Fruit fly (Drosophila melanogaster) whole organism: ENCODE measurements around the gene fzy.

Experiments
- CG8478 ChIP-seq: fragments of >200 bp; optimal IDR thresholded peaks from 2 replicates; lab custom pipeline; 2018; ENCODE audit warnings: inconsistent platforms
- Dll ChIP-seq: fragments of >200 bp; optimal IDR thresholded peaks from 2 replicates; lab custom pipeline; 2017
- EcR ChIP-seq, 2 experiments: fragments of >200 bp; optimal IDR thresholded peaks; 2 replicates each; lab custom pipeline; 2017; ENCODE audit warnings: missing biosample characterization in 2 of 2, missing genetic modification characterization in 2 of 2, missing genetic modification reagents in 2 of 2
- pan ChIP-seq: fragments of >200 bp; optimal IDR thresholded peaks from 2 replicates; lab custom pipeline; 2017
- psq ChIP-seq: fragments of >200 bp; optimal IDR thresholded peaks from 2 replicates; lab custom pipeline; 2017
- usp ChIP-seq: fragments of >200 bp; optimal IDR thresholded peaks from 2 replicates; lab custom pipeline; 2017; ENCODE audit warnings: missing biosample characterization, missing genetic modification characterization, mixed read lengths

fzy gene

DNA sequence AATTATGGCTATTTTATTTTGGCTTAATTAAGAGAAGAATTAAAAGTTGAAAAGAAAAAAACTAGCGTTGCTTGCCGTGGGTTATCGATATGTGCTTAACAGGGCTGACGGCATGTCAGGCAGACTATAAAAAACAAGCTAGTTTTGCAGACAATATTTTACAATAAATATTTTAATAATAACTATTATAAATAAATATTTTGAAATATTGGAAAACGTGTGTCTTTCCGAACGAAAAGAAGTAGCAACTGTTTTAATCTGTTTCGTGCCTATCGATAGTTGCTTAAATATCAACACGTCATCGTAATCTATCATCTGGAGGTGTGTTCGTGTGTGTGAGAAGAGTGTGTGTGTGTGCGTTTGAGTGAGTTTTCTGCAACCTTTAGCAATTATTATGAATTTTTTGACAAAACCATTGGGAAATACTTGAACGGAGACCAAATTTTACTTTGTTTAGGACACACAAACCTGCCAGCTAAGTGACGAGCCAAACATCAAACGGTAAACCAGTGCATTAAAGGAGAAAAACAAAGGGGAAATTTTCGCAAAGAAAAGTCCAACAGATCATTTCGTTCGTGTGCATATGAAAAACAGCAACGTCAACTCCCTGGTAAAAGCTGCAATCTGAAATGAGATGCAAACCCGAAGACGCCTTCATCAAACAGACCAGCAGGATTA is 3.6 kb upstream of the fzy start, which contains the start of the genes CG5861 and Syx5:
TSS of gene CG5861 (minus strand) at position 273 of the 678 bp plus-strand sequence.
TSS of gene Syx5 (plus strand) at position 321 of the 678 bp plus-strand sequence.
- TF ChIP-seq usp (no peak), psq (no peak), CG8478 (no peak), Dll (lab: Kevin White, UChicago) (no peak), pan (lab: Kevin White, UChicago) (no peak), EcR (GFP tag; optimal IDR thresholded peaks at IDR 0.05; lab: Kevin White, UChicago) (no peak)

DNA sequence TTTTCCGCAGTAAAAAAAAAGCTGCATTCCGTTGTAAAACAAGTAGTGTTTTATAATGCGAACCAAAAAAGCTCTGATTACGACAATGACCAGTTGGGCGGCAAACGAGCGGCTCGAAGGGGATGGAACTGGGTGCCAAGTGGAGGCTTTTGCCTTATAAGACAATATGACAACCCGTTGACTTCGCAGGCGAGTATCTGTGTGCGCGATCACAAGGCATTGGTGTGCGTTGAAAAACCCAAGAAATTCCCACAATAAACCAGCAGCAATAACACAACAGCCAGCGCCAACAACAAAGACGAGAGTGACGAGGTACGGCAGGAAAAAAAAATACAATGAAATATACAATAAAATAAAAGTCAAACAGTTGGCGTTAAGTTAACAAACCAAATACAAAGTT is 4.3 kb downstream of the fzy start:
- TF ChIP-seq EcR (GFP tag; optimal IDR thresholded peaks at IDR 0.05; lab: Kevin White, UChicago) = no peak
- TF ChIP-seq usp = no peak
- no peak for TF ChIP-seq CG8478
- TF ChIP-seq Dll (lab: Kevin White, UChicago) = no peak
- TF ChIP-seq psq = no peak
- TF ChIP-seq pan (lab: Kevin White, UChicago) = no peak

DNA sequence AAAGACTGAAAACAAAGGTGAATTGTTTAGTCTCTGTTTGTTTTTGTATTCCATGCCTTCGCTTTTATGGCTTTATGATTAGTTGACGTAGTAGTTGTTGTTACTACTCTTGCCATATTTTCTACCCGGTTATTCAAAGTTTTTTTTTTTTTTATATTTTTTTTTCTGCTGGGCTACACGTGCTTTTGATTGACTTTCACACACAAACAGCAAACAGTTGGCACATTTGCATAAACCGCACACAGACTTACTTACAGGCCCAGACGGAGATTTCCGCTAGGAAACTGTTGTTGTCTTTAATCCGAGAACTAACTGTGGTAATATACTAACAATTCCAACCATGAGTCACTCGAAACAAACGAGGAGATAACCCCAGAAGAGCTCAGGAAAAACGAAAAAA is 5.1 kb downstream of the fzy start:
- TF ChIP-seq psq = no peak
- TF ChIP-seq pan (lab: Kevin White, UChicago) = no peak
- TF ChIP-seq Dll (lab: Kevin White, UChicago) = no peak
- no peak for TF ChIP-seq CG8478
- TF ChIP-seq usp = no peak
- TF ChIP-seq EcR (GFP tag; optimal IDR thresholded peaks at IDR 0.05; lab: Kevin White, UChicago) = no peak

DNA sequence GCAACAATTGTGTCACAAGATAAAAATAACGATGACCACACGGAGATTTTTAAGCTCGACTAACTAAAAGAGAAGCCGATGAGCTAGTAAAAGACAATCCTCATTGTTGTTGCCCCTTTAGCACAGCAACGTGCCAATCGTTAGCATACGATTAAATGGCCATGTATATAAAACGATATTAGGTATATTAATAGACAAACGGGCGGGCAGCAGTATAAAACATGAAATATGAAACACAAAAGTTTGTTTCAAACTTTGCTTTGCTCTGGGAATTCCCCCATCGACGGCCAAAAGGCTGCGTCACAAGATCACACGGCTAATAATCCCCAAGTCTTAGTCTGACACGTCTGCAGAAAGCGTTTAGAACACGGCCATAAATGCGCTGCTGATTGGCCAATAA is 5.7 kb downstream of the fzy start:
- TF ChIP-seq CG8478 (no peak), EcR (GFP tag; optimal IDR thresholded peaks at IDR 0.05; lab: Kevin White, UChicago) (no peak), pan (lab: Kevin White, UChicago) (no peak)

- TF ChIP-seq psq (no peak), CG8478 (no peak), EcR (GFP tag; optimal IDR thresholded peaks at IDR 0.05; lab: Kevin White, UChicago) (no peak), usp (no peak), Dll (lab: Kevin White, UChicago) (no peak), pan (lab: Kevin White, UChicago) (no peak)
These were observed 6.4 kb downstream of the fzy start for dm6 chr2L:16317131-16317530.

DNA sequence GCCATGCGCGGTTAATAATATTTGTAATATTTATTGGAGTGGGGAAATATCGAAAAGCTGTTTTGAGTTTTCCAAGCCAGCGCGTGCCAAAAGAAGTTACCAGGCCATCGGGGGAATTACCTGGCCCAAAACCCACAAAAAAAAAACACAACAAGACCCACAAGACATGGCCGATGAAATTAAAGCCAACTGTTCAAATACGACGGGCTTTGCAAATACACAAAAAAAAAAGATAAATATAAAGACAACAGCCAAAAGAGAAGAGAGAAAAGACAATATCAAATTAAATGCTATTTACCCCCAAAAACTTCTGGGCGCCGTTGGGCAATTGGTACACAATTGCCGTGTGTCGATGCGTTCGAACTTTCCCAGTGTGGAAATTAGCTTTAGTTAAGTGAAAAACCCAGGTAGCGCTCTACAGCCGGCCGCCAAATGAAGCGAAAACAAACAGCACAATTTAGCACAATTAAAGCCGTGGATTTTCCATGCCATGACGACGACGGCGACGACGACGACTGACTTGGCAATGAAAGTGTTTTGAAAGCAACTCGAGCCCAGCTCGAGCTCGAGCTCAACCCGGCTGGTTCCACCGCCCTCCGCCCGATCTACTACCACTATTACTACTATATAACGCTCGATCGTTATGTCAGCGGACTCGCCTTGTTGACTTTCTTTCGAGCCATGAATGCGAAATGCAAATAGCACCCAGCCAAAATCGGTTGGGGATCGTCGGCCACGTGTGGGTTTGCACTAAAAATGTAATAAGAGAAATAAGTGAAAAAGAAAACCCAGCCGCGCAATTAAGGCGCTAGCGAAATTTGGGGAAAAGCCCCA is 7.2 kb downstream of the fzy start:
- TF ChIP-seq usp (no peak), CG8478 (no peak), EcR (GFP tag; optimal IDR thresholded peaks at IDR 0.05; lab: Kevin White, UChicago) (no peak), pan (lab: Kevin White, UChicago) (no peak), Dll (lab: Kevin White, UChicago) (no peak), psq (no peak)

dm6 chr2L:16319743-16320142 is 9.0 kb downstream of the fzy start:
- TF ChIP-seq CG8478 (no peak), usp (no peak), EcR (GFP tag; optimal IDR thresholded peaks at IDR 0.05; lab: Kevin White, UChicago) (no peak), pan (lab: Kevin White, UChicago) (no peak), psq (no peak), Dll (lab: Kevin White, UChicago) (no peak)

- TF ChIP-seq EcR (GFP tag; optimal IDR thresholded peaks at IDR 0.05; lab: Kevin White, UChicago) (no peak), usp (no peak), CG8478 (no peak), pan (lab: Kevin White, UChicago) (no peak), psq (no peak), Dll (lab: Kevin White, UChicago) (no peak)
These were observed 9.7 kb downstream of the fzy start for dm6 chr2L:16320428-16320827.

dm6 chr2L:16321209-16321608 is 10.5 kb downstream of the fzy start:
- TF ChIP-seq CG8478 = no peak
- no peak for TF ChIP-seq EcR (GFP tag; optimal IDR thresholded peaks at IDR 0.05; lab: Kevin White, UChicago)
- no peak for TF ChIP-seq pan (lab: Kevin White, UChicago)
- TF ChIP-seq usp = no peak
- no peak for TF ChIP-seq Dll (lab: Kevin White, UChicago)
- TF ChIP-seq psq = no peak

DNA sequence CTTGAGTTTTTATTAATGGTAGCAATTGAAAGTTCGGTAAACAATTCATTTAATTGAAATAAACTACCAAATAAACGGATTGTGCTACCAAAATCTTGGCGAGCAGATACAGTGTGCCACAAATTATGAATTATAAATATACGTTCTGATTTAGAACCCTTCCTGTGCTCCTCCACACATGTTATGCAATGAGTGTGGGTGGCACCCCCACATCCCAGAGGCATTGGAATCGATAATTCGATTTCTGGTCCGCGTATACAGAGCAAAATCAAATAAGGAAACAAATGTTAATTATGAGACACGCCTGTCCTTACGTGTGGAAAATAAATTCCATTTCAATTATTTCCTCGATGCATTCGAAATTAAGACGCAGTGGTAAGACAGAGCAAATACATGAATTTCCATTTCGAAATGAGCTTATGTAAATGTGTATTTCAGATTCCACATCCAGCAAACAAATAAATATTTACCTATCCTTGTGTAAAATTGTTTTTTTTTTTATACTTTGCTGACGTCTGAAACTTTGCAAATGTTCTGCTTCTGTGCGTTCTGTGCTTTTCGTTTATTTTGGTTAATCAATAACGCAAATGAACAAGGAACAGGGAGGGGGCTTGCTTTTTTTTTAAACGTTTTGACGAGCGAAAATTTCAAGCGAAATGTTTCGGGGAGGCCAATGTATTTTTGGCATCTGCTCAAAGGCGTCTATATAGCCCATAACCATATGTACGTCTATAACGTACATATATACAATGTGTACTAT is 11.3 kb downstream of the fzy start:
- no peak for TF ChIP-seq psq
- TF ChIP-seq usp = no peak
- TF ChIP-seq CG8478 = no peak
- TF ChIP-seq Dll (lab: Kevin White, UChicago) = no peak
- no peak for TF ChIP-seq EcR (GFP tag; optimal IDR thresholded peaks at IDR 0.05; lab: Kevin White, UChicago)
- TF ChIP-seq pan (lab: Kevin White, UChicago) = no peak

DNA sequence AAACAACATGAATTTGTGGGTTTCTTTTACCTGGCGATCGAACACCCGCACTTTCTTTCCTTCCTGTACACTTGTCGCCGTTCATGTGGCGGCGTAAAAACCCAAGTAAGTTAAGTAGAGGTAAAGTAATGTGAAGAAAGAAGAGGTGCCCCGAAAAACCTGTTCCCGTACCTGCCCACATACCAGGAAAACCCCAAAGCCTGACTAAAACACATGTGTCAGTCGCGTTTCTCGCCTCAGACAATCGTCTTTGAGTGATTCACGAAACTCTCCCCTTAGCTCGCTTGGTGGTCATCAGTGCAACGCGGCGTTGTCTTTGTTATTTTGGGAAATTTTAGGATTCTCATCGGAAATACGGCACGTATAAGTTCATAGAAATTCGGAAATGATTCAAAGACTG is 12.8 kb downstream of the fzy start:
- TF ChIP-seq pan (lab: Kevin White, UChicago) (no peak), Dll (lab: Kevin White, UChicago) (no peak), usp (no peak), EcR (GFP tag; optimal IDR thresholded peaks at IDR 0.05; lab: Kevin White, UChicago) (no peak), psq (no peak), CG8478 (no peak)

DNA sequence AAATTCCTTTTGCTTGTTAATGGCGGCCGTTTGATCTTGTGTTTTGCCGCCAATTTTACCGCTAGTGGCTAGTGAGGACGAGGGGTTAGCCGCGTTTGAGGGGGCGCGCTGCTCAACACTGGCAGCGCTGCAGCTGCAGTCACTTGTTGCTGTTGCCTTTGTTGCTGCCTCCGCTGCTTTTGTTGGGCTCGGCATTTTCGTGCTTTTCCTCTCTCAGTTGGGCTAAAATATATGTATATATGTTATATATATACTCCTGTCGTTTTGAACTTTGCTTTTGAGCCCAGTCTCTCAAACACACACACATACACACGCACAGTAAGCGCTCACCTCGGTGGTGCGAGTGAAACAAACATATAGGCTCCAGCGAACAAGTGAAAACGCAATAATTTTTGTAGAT is 14.1 kb downstream of the fzy start:
- TF ChIP-seq Dll (lab: Kevin White, UChicago) (no peak), EcR (GFP tag; optimal IDR thresholded peaks at IDR 0.05; lab: Kevin White, UChicago) (no peak), usp (no peak), psq (no peak), pan (lab: Kevin White, UChicago) (no peak), CG8478 (no peak)
